Fruit fly (Drosophila melanogaster) whole organism: ENCODE results near the gene CG34117.

ENCODE experiments used
- CG8478 ChIP-seq: fragments of >200 bp; optimal IDR thresholded peaks from 2 replicates; lab custom pipeline; 2018; ENCODE audit warnings: inconsistent platforms
- Dll ChIP-seq: fragments of >200 bp; optimal IDR thresholded peaks from 2 replicates; lab custom pipeline; 2017
- EcR ChIP-seq, 2 experiments: fragments of >200 bp; optimal IDR thresholded peaks; 2 replicates each; lab custom pipeline; 2017; ENCODE audit warnings: missing biosample characterization in 2 of 2, missing genetic modification characterization in 2 of 2, missing genetic modification reagents in 2 of 2
- pan ChIP-seq: fragments of >200 bp; optimal IDR thresholded peaks from 2 replicates; lab custom pipeline; 2017
- psq ChIP-seq: fragments of >200 bp; optimal IDR thresholded peaks from 2 replicates; lab custom pipeline; 2017
- usp ChIP-seq: fragments of >200 bp; optimal IDR thresholded peaks from 2 replicates; lab custom pipeline; 2017; ENCODE audit warnings: missing biosample characterization, missing genetic modification characterization, mixed read lengths

CG34117 gene

DNA sequence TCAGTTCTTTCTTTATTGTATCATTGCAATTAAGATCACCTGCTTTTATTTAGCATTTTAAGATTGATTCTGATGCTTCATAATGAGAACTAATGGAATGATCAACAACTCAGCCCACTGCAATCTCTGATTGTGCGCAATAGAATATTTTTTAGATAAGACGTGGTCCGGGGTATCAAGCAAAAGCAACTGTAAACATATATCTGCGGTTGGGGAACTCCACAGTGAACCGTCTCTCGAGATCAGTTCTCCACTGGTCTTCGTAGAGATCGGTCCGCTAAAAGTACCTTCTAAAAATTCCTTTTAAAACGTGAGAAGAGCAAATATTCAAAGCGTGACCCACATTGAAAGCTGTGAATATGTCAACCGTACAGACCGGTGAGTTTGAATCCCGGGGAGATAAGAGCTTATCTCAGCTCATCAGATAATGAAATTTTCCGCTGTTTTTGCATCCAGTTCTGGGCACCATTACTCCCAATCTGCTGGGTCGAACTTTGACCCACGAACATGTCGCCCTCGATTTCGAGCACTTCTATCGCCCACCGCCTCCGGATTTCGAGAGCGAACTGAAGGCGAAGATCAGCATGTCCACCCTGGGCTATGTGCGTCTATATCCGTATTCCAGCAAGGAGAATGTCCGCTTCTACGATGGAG, 36.7 kb downstream of the CG34117 start, which contains the start of gene CG18473:
Gene CG18473 (plus strand): TSS at position 240 of the 654 bp plus-strand sequence.
- TF ChIP-seq usp (GFP tag; lab: Kevin White, UChicago) (no peak), pan (lab: Kevin White, UChicago) (no peak), CG8478 (lab: Kevin White, UChicago) (no peak), EcR (GFP tag; optimal IDR thresholded peaks at IDR 0.05; lab: Kevin White, UChicago) (no peak), Dll (lab: Kevin White, UChicago) (no peak)

DNA sequence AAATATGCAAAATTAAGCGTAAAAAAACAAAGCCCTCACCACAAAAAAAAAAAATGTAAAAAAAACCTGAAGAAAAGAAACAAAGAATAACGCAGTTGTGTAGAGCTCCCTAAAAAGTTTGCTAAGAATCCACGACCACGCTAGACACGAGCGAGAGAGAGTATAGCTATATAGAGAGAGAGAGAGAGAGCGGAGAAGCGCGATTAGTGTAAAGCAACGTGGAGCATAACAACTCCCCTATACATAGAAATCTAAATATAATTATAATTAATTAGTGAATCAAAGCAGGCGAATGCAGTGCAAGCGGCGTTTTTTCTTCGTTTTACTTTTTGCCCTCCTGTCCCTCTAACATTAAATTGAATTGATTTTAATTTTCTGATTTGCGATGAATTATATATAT, 40.5 kb downstream of the CG34117 start:
- TF ChIP-seq pan (lab: Kevin White, UChicago) (no peak), EcR (GFP tag; optimal IDR thresholded peaks at IDR 0.05; lab: Kevin White, UChicago) (no peak), usp (GFP tag; lab: Kevin White, UChicago) (no peak), Dll (lab: Kevin White, UChicago) (no peak), psq (lab: Kevin White, UChicago) (no peak), CG8478 (lab: Kevin White, UChicago) (no peak)

DNA sequence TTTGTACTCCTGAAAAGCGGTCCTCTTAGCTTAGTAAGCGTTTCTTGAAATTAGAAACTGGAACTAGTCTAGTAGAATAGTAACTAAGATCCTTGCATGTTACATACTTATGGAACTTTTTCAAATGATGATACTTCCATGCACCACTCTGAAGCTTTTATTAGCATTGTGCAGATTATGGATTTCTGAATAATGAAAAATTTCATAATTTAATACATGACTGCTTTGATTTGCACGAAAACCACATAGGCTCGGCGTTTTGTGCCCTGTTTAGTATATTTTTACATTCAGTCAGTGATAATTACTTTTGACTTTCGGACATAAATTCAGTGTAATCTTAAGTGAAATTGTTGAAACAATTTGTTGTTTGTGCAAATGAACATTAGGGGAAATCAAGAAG, 44.7 kb downstream of the CG34117 start, which contains the start of gene CG43675:
Gene CG43675 (plus strand): TSS at position 301 of the 400 bp plus-strand sequence.
- TF ChIP-seq EcR (GFP tag; optimal IDR thresholded peaks at IDR 0.05; lab: Kevin White, UChicago) (no peak), Dll (lab: Kevin White, UChicago) (no peak), CG8478 (lab: Kevin White, UChicago) (no peak), psq (lab: Kevin White, UChicago) (no peak), usp (GFP tag; lab: Kevin White, UChicago) (no peak), pan (lab: Kevin White, UChicago) (no peak)

DNA sequence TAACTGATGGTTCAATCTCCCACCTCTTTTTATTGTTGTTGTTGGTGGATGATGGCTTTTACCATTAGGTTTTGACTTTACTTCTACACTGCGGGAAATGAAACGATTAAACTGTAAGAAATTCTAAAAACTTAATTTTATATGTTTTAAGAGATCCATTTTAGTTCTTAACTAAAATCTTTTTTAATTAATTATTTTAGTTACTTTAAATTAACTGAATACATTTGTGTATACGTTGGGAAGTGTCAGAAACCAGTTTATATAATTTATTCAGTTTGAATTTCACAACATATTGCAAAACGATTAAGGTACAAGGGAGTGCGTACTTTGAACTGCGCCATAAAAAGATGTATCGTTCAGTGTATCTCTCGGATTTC, 46.6 kb downstream of the CG34117 start:
- TF ChIP-seq usp (GFP tag; lab: Kevin White, UChicago): no peak
- no peak for TF ChIP-seq CG8478 (lab: Kevin White, UChicago)
- TF ChIP-seq pan (lab: Kevin White, UChicago): no peak
- TF ChIP-seq psq (lab: Kevin White, UChicago): no peak
- no peak for TF ChIP-seq EcR (GFP tag; optimal IDR thresholded peaks at IDR 0.05; lab: Kevin White, UChicago)
- no peak for TF ChIP-seq Dll (lab: Kevin White, UChicago)

DNA sequence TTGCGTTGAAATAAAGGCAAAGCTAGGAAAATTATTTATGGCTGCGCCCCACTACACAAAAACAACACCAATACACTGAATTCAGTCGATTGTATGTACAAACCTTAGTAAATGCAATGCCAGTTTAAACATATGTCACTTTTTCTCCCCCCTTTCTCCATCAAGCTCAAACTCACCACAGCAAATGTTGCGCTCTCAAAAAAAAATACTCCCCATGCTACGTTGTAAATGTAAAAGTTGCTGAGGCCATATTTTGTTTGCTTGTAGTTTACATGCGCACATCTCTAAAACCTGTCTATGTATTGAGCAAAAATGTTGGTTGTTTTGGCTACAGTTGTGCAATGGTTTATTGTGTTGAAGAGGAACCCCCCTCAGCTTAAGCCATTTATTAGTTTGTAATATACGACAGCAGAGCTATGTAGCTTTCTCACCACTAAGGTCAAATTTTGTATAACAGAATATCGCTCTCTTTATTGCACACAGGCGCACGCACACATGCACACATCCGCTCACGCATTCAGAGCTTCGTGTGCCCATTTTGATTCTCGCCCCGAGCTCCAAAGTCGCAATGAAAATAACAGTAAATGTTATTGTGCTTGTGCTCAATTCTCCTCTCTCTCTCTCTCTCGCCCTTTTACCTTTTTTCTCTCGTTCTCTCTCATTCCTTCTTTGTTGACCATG, 47.1 kb downstream of the CG34117 start:
- TF ChIP-seq CG8478 (lab: Kevin White, UChicago): no peak
- TF ChIP-seq pan (lab: Kevin White, UChicago): no peak
- no peak for TF ChIP-seq usp (GFP tag; lab: Kevin White, UChicago)
- no peak for TF ChIP-seq Dll (lab: Kevin White, UChicago)
- TF ChIP-seq EcR (GFP tag; optimal IDR thresholded peaks at IDR 0.05; lab: Kevin White, UChicago): no peak
- TF ChIP-seq psq (lab: Kevin White, UChicago): no peak

DNA sequence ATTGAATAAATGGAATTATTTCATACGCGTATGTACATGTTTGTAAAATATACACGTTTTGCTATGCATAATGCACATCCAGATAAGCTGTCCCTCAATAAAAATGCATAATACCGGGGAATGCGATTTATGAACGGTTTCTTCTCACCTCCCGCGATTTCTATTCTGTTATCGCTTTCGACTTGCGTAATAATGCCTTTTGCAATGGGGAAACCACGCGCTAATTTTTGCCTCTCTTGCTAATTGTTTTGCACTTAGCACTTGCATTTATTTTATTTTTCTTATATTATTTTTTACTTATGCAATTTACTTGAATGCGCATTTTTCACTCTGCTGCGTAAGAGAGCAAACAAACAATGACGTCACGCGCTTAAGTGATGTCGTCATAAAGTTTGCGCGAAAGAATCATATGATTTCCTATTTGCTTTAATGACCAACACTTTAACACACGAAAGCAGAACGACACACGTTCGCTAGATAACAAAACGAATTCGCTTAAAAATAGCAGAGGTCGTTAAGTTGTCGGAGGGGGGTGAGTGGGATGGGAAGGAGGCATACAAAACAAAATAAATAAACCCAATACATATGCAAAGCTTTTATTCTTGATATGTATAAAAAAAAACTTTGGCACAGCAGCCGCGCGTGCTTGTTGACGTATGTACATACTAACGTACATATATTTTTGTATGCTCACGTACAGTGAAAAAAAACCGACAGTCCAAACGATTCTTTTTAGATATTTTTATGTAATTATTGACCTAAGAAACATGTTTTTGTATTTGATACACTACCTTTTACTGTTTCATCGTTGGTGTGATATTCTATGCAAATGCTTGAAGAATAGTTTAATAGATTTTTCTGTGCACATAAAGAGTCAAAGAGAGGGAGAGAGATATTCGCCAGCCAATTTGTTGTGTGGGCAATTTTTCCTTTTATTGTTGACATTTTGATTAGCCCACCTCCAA, 48.2 kb downstream of the CG34117 start:
- TF ChIP-seq CG8478 (lab: Kevin White, UChicago) (no peak), usp (GFP tag; lab: Kevin White, UChicago) (no peak), Dll (lab: Kevin White, UChicago) (no peak), EcR (GFP tag; optimal IDR thresholded peaks at IDR 0.05; lab: Kevin White, UChicago) (no peak), psq (lab: Kevin White, UChicago) (no peak), pan (lab: Kevin White, UChicago) (no peak)

DNA sequence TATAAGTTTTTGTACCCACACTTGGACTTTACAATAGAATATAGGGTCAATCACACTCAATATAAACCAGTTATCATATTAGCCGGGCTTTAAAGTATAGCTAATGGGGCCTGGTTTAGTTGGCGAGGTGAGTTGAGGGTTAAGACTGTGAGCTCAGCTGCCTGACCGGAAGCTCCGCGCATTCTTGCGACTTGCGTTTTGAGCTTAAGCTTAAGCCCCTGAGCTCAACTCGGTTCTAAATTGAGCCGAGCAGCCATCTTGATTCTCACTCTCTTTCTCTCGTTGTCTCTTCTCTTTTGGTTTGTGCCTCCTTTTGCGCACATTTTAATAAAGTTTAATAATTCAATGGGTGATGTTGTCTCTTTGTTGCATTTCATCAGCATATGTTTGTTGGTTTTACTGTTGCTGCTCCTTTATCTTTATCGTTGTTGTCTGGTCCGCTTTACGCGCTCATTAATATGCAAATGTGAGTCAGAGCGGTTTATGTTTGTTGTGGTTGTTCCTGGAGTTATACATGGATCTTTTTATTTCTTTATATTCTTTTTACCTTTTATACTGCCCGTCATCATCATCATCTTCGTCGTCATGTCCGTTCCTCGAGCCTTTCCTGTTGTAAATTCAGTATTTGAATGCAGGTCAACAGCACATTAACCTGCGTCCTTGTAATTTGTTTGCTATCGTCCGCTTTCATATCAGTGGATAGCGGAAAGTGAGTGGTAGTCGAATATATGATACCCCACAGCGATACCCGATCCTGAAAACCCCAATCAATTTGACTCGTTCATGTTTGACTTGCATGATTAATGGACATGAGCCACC, 49.1 kb downstream of the CG34117 start:
- TF ChIP-seq CG8478 (lab: Kevin White, UChicago) (no peak), pan (lab: Kevin White, UChicago) (peak; percentile 28)
